Worm (Caenorhabditis elegans) whole organism, L3 larva: Measurements from ENCODE around the gene nuaf-3.

Experiments
- aly-2 ChIP-seq: fragments of 150-350 bp; optimal IDR thresholded peaks from 2 replicates; lab custom pipeline; 2014; ENCODE audit warnings: missing biosample characterization, missing genetic modification characterization
- ama-1 ChIP-seq: fragments of 150-350 bp; optimal IDR thresholded peaks from 2 replicates; lab custom pipeline; 2018
- ceh-9 ChIP-seq: sonication (generic microtip); optimal IDR thresholded peaks from 2 replicates; lab custom pipeline; 2018; ENCODE audit warnings: missing biosample characterization, missing genetic modification characterization
- lin-15B ChIP-seq: fragments of 150-350 bp; optimal IDR thresholded peaks from 2 replicates; lab custom pipeline; 2014; ENCODE audit warnings: missing biosample characterization, missing genetic modification characterization
- lin-39 ChIP-seq: fragments of 150-350 bp; optimal IDR thresholded peaks from 2 replicates; lab custom pipeline; 2018; ENCODE audit warnings: missing biosample characterization, missing genetic modification reagents, missing genetic modification characterization
- nhr-11 ChIP-seq: fragments of 150-350 bp; optimal IDR thresholded peaks from 2 replicates; lab custom pipeline; 2014; ENCODE audit warnings: missing biosample characterization, missing genetic modification characterization
- nhr-12 ChIP-seq: fragments of 150-350 bp; optimal IDR thresholded peaks from 2 replicates; lab custom pipeline; 2014; ENCODE audit warnings: missing biosample characterization, missing genetic modification characterization
- nhr-237 ChIP-seq: fragments of 150-350 bp; optimal IDR thresholded peaks from 2 replicates; lab custom pipeline; 2014; ENCODE audit warnings: missing biosample characterization, missing genetic modification characterization
- pha-4 ChIP-seq: fragments of 150-350 bp; optimal IDR thresholded peaks from 2 replicates; lab custom pipeline; 2014; ENCODE audit warnings: missing biosample characterization, missing genetic modification reagents, missing genetic modification characterization
- sea-2 ChIP-seq: fragments of 150-350 bp; sonication (generic microtip); optimal IDR thresholded peaks from 4 replicates; lab custom pipeline; 2014; ENCODE audit warnings: missing biosample characterization, missing genetic modification reagents, missing genetic modification characterization
- tbx-2 ChIP-seq: sonication (generic microtip); optimal IDR thresholded peaks from 2 replicates; lab custom pipeline; 2016; ENCODE audit warnings: mild to moderate bottlenecking, missing genetic modification characterization, missing compliant biosample characterization
- unc-62 ChIP-seq: fragments of 150-350 bp; sonication (generic microtip); optimal IDR thresholded peaks from 4 replicates; lab custom pipeline; 2014; ENCODE audit warnings: missing biosample characterization, missing genetic modification reagents, missing genetic modification characterization
- ztf-4 ChIP-seq: fragments of 150-350 bp; optimal IDR thresholded peaks from 2 replicates; lab custom pipeline; 2014; ENCODE audit warnings: missing biosample characterization, missing genetic modification characterization

DNA sequence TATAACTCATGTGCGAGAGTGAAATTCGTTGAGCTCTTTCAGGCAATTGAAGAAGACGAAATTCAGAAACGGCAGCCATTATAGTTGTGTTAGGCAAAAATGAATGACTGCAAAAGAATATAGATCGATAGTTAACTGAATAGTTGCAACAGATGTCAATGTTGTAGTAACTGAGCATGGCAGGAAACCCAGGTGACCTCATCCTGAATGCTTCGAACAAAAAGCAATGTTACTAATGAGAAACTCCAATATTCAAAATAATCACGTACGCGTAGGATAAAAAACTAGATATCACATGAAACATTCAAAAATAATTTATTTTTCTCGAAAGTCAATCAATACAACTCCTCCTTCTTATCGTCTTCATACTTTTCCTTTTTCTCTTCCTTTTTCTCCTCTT is 21.6 kb upstream of the nuaf-3 start, which contains the start of gene fbxb-9:
- TF ChIP-seq unc-62 (GFP tag; lab: Kevin White, UChicago) (no peak), nhr-12 (tag; lab: Kevin White, UChicago) (no peak), lin-39 (tag; lab: Kevin White, UChicago) (no peak), ceh-9 (tag; lab: Kevin White, UChicago) (no peak), aly-2 (tag; lab: Kevin White, UChicago) (no peak), ama-1 (lab: Kevin White, UChicago) (no peak), tbx-2 (tag; lab: Kevin White, UChicago) (no peak), nhr-237 (tag; lab: Kevin White, UChicago) (no peak), nhr-11 (tag; lab: Kevin White, UChicago) (no peak), lin-15B (no peak), sea-2 (GFP tag; lab: Kevin White, UChicago) (no peak), ztf-4 (no peak), pha-4 (tag; lab: Kevin White, UChicago) (no peak)
